Fruit fly (Drosophila melanogaster): Measurements from ENCODE around the gene CG6321.

CG6321 gene

DNA sequence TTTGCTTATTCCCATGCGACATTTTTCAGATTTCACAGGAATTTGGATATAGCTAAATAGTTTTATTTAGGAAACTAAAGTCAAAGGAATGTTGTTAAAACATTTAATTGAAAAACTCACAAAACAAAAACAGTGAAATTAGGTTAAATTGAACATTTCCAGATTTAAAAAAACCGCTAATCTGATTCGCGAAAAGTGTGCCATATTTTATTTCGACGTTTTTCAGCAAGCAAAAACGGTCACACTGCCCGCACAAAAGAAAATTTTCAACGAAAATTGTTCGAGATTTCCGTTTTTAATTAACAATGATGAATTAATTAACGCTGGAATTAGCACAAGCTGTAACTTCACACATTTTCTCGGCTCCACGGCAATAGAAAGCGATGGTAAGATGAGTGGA lies 48.4 kb upstream of the CG6321 start, which contains the start of the genes CG34012 and emei (continued):
- TF ChIP-seq MESR4 (GFP tag; optimal IDR thresholded peaks at IDR 0.05) = peak; percentile 55
- TF ChIP-seq CG13624 (GFP tag; optimal IDR thresholded peaks at IDR 0.05) = no peak
- no peak for TF ChIP-seq zf30C (GFP tag; optimal IDR thresholded peaks at IDR 0.05)
- TF ChIP-seq Sin3A (optimal IDR thresholded peaks at IDR 0.05) = peak; percentile 21
- TF ChIP-seq trem (tag; optimal IDR thresholded peaks at IDR 0.05) = peak; percentile 10

DNA sequence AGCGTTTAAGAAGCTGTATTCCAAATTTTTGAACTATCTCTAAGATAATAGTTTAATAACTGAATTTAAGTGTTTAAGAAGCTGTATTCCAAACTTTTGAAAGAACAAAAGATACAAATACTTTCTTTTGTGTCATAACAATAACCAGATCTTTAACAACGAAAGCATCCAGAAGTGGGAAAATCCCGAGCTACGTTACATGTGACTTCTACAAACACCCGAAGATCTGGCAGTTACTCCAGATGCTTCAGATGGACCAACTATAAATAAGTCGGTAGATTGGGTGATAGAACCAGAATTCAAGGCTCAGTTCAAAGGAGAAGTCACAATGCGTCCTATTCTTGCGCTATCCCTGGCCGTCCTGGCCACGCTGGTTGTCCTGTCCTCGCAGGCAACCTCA lies 46.9 kb upstream of the CG6321 start, which contains the start of gene CG12522:
Gene CG12522, plus strand, starts transcription at position 301 of the 400 bp plus-strand sequence.
- TF ChIP-seq jigr1 (GFP tag; IDR thresholded peaks at IDR 0.05) (no peak), crp (GFP tag; optimal IDR thresholded peaks at IDR 0.05) (no peak), amos (GFP tag; IDR thresholded peaks at IDR 0.05; ENCODE audit: partially characterized antibody) (no peak), dm (GFP tag; optimal IDR thresholded peaks at IDR 0.05) (no peak), CG13287 (GFP tag; IDR thresholded peaks at IDR 0.05; ENCODE audit: partially characterized antibody) (no peak), trem (tag; optimal IDR thresholded peaks at IDR 0.05) (no peak), CG18619 (GFP tag; optimal IDR thresholded peaks at IDR 0.05) (no peak), CG11456 (GFP tag; IDR thresholded peaks at IDR 0.05) (no peak), CG8290 (GFP tag; optimal IDR thresholded peaks at IDR 0.05) (no peak), CG8290 (tag; optimal IDR thresholded peaks at IDR 0.05) (no peak), CG1603 (tag; optimal IDR thresholded peaks at IDR 0.05) (no peak), Oaz (GFP tag; IDR thresholded peaks at IDR 0.05) (no peak), CG11398 (GFP tag; optimal IDR thresholded peaks at IDR 0.05) (no peak), Taf1 (GFP tag; IDR thresholded peaks at IDR 0.05) (no peak), CG2889 (GFP tag; IDR thresholded peaks at IDR 0.05) (no peak)

dm6 chr3L:11107432-11107831 lies 46.4 kb upstream of the CG6321 start, which contains the start of gene CG32073:
TSS of gene CG32073 (minus strand) at chr3L:11107582.
- TF ChIP-seq CG10267 (tag; optimal IDR thresholded peaks at IDR 0.05) = peak; percentile 25
- TF ChIP-seq jigr1 (GFP tag; IDR thresholded peaks at IDR 0.05) = no peak
- TF ChIP-seq org-1 (GFP tag; optimal IDR thresholded peaks at IDR 0.05) = peak; percentile 1
- TF ChIP-seq CG11723 (GFP tag; optimal IDR thresholded peaks at IDR 0.05) = no peak
- no peak for TF ChIP-seq CG4328 (GFP tag; optimal IDR thresholded peaks at IDR 0.05)
- TF ChIP-seq so (GFP tag; IDR thresholded peaks at IDR 0.05) = no peak
- peak; percentile 23 for TF ChIP-seq CG1603 (tag; optimal IDR thresholded peaks at IDR 0.05)
- TF ChIP-seq CG2712 (tag; optimal IDR thresholded peaks at IDR 0.05) = peak; percentile 44
- no peak for TF ChIP-seq fd102C (GFP tag; optimal IDR thresholded peaks at IDR 0.05)
- peak; percentile 29 for TF ChIP-seq Sry-δ (GFP tag; optimal IDR thresholded peaks at IDR 0.05)
- TF ChIP-seq CG33213 (GFP tag; optimal IDR thresholded peaks at IDR 0.05) = peak; percentile 34
- TF ChIP-seq schlank (tag; optimal IDR thresholded peaks at IDR 0.05) = peak; percentile 33
- TF ChIP-seq CG13296 (GFP tag; optimal IDR thresholded peaks at IDR 0.05) = peak; percentile 55
- no peak for TF ChIP-seq Drgx (GFP tag; IDR thresholded peaks at IDR 0.05)
- no peak for TF ChIP-seq toy (GFP tag; IDR thresholded peaks at IDR 0.05)
- peak; percentile 51 for TF ChIP-seq HHEX (GFP tag; optimal IDR thresholded peaks at IDR 0.05)
- TF ChIP-seq CG10431 (GFP tag; optimal IDR thresholded peaks at IDR 0.05) = no peak
- TF ChIP-seq unpg (GFP tag; optimal IDR thresholded peaks at IDR 0.05) = peak; percentile 49
- no peak for TF ChIP-seq CG10654 (GFP tag; optimal IDR thresholded peaks at IDR 0.05)
- TF ChIP-seq CG6683 (GFP tag; optimal IDR thresholded peaks at IDR 0.05) = peak; percentile 40
- TF ChIP-seq CG17361 (GFP tag; IDR thresholded peaks at IDR 0.05) = peak; percentile 53; the same call in 2 of the 3 replicates
- no peak for TF ChIP-seq CG10321 (GFP tag; IDR thresholded peaks at IDR 0.05)
- TF ChIP-seq CG4854 (GFP tag; optimal IDR thresholded peaks at IDR 0.05) = peak; percentile 28
- TF ChIP-seq tap (tag; optimal IDR thresholded peaks at IDR 0.05) = peak; percentile 36
- TF ChIP-seq CG13894 (tag; optimal IDR thresholded peaks at IDR 0.05) = no peak
- TF ChIP-seq CG7556 (GFP tag; optimal IDR thresholded peaks at IDR 0.05) = peak; percentile 17
- no peak for TF ChIP-seq Fer2 (tag; optimal IDR thresholded peaks at IDR 0.05)
- no peak for TF ChIP-seq Spps (tag; optimal IDR thresholded peaks at IDR 0.05)
- peak; percentile 42 for TF ChIP-seq CG5180 (GFP tag; optimal IDR thresholded peaks at IDR 0.05)
- peak; percentile 23 for TF ChIP-seq gcm (GFP tag; optimal IDR thresholded peaks at IDR 0.05)
- TF ChIP-seq Fer1 (GFP tag; optimal IDR thresholded peaks at IDR 0.05) = peak; percentile 56
- TF ChIP-seq lbe (GFP tag; optimal IDR thresholded peaks at IDR 0.05) = no peak

All from whole organism, embryonic.